Worm (Caenorhabditis elegans) whole organism, midembryonic: Measurements from ENCODE around the gene spe-41.

ENCODE experiments used
- T22C8.4 ChIP-seq: fragments of 200-800 bp; sonication (Bioruptor generic); IDR thresholded peaks from 2 replicates; pipeline ENCODE4 v1.3.6; 2022; ENCODE audit warnings: missing genetic modification characterization, missing compliant biosample characterization
- cog-1 ChIP-seq: sonication (generic microtip); optimal IDR thresholded peaks from 2 replicates; lab custom pipeline; 2016; ENCODE audit warnings: missing genetic modification characterization, missing compliant biosample characterization
- flt-1 ChIP-seq: fragments of 200-800 bp; sonication (Bioruptor generic); IDR thresholded peaks from 2 replicates; pipeline ENCODE4 v1.3.6; 2022; ENCODE audit warnings: missing genetic modification characterization, missing compliant biosample characterization
- klf-2 ChIP-seq: fragments of 200-800 bp; sonication (Bioruptor generic); conservative IDR thresholded peaks from 2 replicates; pipeline ENCODE4 v1.3.6; 2022; ENCODE audit warnings: missing genetic modification reagents, missing genetic modification characterization, missing compliant biosample characterization
- med-1 ChIP-seq: sonication (generic microtip); optimal IDR thresholded peaks from 2 replicates; lab custom pipeline; 2017; ENCODE audit warnings: missing genetic modification characterization, mild to moderate bottlenecking, missing compliant biosample characterization, antibody characterized with exemption, missing genetic modification reagents; ENCODE audit not compliant: insufficient read depth
- tab-1 ChIP-seq: fragments of 200-800 bp; sonication (Bioruptor generic); IDR thresholded peaks from 2 replicates; pipeline ENCODE4 v1.3.6; 2022; ENCODE audit warnings: missing genetic modification characterization, missing compliant biosample characterization
- ztf-29 ChIP-seq: fragments of 200-800 bp; sonication (Bioruptor generic); IDR thresholded peaks from 2 replicates; pipeline ENCODE4 v1.3.6; 2022; ENCODE audit warnings: missing genetic modification reagents, missing genetic modification characterization, missing compliant biosample characterization

ce11 chrIII:3397678-3398077, 46.3 kb downstream of the spe-41 start, which contains the start of gene clpf-1:
- TF ChIP-seq flt-1 (no peak), ztf-29 (no peak), med-1 (GFP tag; lab: Kevin White, UChicago) (no peak), T22C8.4 (GFP tag; lab: Robert Waterston, UW) (no peak), klf-2 (no peak), tab-1 (no peak), cog-1 (no peak)
